Worm (Caenorhabditis elegans) whole organism, L4 larva: ENCODE results near the gene shc-2.

Source experiments
- F10B5.3 ChIP-seq: sonication (generic microtip); optimal IDR thresholded peaks from 2 replicates; lab custom pipeline; 2016; ENCODE audit warnings: mild to moderate bottlenecking, missing genetic modification characterization, missing compliant biosample characterization
- F37D6.2 ChIP-seq: sonication (generic microtip); optimal IDR thresholded peaks from 2 replicates; lab custom pipeline; 2016; ENCODE audit warnings: mild to moderate bottlenecking, missing genetic modification characterization, missing compliant biosample characterization
- T20F7.1 ChIP-seq: fragments of 200-800 bp; sonication (Bioruptor generic); optimal IDR thresholded peaks from 2 replicates; lab custom pipeline; 2018; ENCODE audit warnings: mild to moderate bottlenecking, missing genetic modification characterization, missing compliant biosample characterization
- T26A8.4 ChIP-seq: fragments of 200-800 bp; sonication (Bioruptor generic); IDR thresholded peaks from 2 replicates; pipeline ENCODE4 v1.3.6; 2022; ENCODE audit warnings: missing genetic modification characterization, missing compliant biosample characterization
- ZK337.2 ChIP-seq: fragments of 200-800 bp; sonication (Bioruptor generic); IDR thresholded peaks from 2 replicates; pipeline ENCODE4 v1.3.6; 2022; ENCODE audit warnings: missing genetic modification reagents, missing genetic modification characterization, missing compliant biosample characterization
- aha-1 ChIP-seq: fragments of 150-350 bp; peaks from one replicate; lab custom pipeline; 2014; ENCODE audit warnings: missing biosample characterization, missing genetic modification characterization
- aly-2 ChIP-seq: sonication (generic microtip); optimal IDR thresholded peaks from 2 replicates; lab custom pipeline; 2018; ENCODE audit warnings: missing biosample characterization, missing genetic modification characterization
- ama-1 ChIP-seq: fragments of 150-350 bp; optimal IDR thresholded peaks from 2 replicates; lab custom pipeline; 2014; ENCODE audit warnings: inconsistent platforms, mixed read lengths
- ceh-32 ChIP-seq: sonication (generic microtip); optimal IDR thresholded peaks from 2 replicates; lab custom pipeline; 2016; ENCODE audit warnings: mild to moderate bottlenecking, missing genetic modification characterization, missing compliant biosample characterization; ENCODE audit not compliant: poor library complexity
- ceh-44 ChIP-seq: fragments of 200-800 bp; sonication (Bioruptor generic); IDR thresholded peaks from 2 replicates; pipeline ENCODE4 v1.3.6; 2022; ENCODE audit warnings: missing genetic modification reagents, missing genetic modification characterization, missing compliant biosample characterization
- cey-2 ChIP-seq: sonication (generic microtip); optimal IDR thresholded peaks from 3 replicates; lab custom pipeline; 2017; ENCODE audit warnings: missing genetic modification characterization, mild to moderate bottlenecking, missing compliant biosample characterization, antibody characterized with exemption, borderline replicate concordance; ENCODE audit not compliant: insufficient read depth
- daf-16 ChIP-seq, 3 experiments: sonication (generic microtip); optimal IDR thresholded peaks; 2 replicates each; lab custom pipeline; 2016 to 2017; ENCODE audit warnings: missing genetic modification characterization in 3 of 3, missing genetic modification reagents in 3 of 3, mild to moderate bottlenecking in 2 of 3, missing compliant biosample characterization in 2 of 3, missing biosample characterization in 1 of 3, moderate library complexity in 1 of 3
- dmd-6 ChIP-seq: fragments of 200-800 bp; sonication (Bioruptor generic); IDR thresholded peaks from 2 replicates; pipeline ENCODE4 v1.3.6; 2022; ENCODE audit warnings: missing genetic modification reagents, missing genetic modification characterization, missing compliant biosample characterization
- dmd-9 ChIP-seq: fragments of 200-800 bp; sonication (Bioruptor generic); IDR thresholded peaks from 2 replicates; pipeline ENCODE4 v1.3.6; 2022; ENCODE audit warnings: missing genetic modification reagents, missing genetic modification characterization, missing compliant biosample characterization
- dve-1 ChIP-seq: sonication (generic microtip); optimal IDR thresholded peaks from 2 replicates; lab custom pipeline; 2017; ENCODE audit warnings: antibody characterized with exemption, mild to moderate bottlenecking, missing genetic modification characterization, missing compliant biosample characterization; ENCODE audit not compliant: insufficient read depth
- hlh-11 ChIP-seq: fragments of 200-800 bp; sonication (Bioruptor generic); optimal IDR thresholded peaks from 2 replicates; lab custom pipeline; 2018; ENCODE audit warnings: mild to moderate bottlenecking, missing genetic modification characterization, missing compliant biosample characterization
- hlh-30 ChIP-seq: sonication (generic microtip); optimal IDR thresholded peaks from 2 replicates; lab custom pipeline; 2017; ENCODE audit warnings: antibody characterized with exemption, mild to moderate bottlenecking, missing genetic modification characterization, missing compliant biosample characterization; ENCODE audit not compliant: insufficient read depth
- hmg-1.1 ChIP-seq: fragments of 200-800 bp; sonication (Bioruptor generic); IDR thresholded peaks from 2 replicates; pipeline ENCODE4 v1.3.6; 2022; ENCODE audit warnings: missing genetic modification reagents, missing genetic modification characterization, missing compliant biosample characterization
- jun-1 ChIP-seq: fragments of 150-350 bp; optimal IDR thresholded peaks from 2 replicates; lab custom pipeline; 2014; ENCODE audit warnings: missing biosample characterization, missing genetic modification reagents, missing genetic modification characterization
- lin-1 ChIP-seq: fragments of 200-800 bp; sonication (Bioruptor generic); IDR thresholded peaks from 2 replicates; pipeline ENCODE4 v1.3.6; 2022; ENCODE audit warnings: missing genetic modification reagents, missing genetic modification characterization, missing compliant biosample characterization
- lin-38 ChIP-seq: fragments of 200-800 bp; sonication (Bioruptor generic); IDR thresholded peaks from 2 replicates; pipeline ENCODE4 v1.3.6; 2022; ENCODE audit warnings: missing genetic modification reagents, missing genetic modification characterization, missing compliant biosample characterization
- lir-3 ChIP-seq: sonication (generic microtip); optimal IDR thresholded peaks from 2 replicates; lab custom pipeline; 2016; ENCODE audit warnings: mild to moderate bottlenecking, missing genetic modification characterization, missing compliant biosample characterization
- mdl-1 ChIP-seq, 2 experiments: fragments of 150-350 bp in 1 of 2; sonication (generic microtip) in 1 of 2; optimal IDR thresholded peaks; 2 replicates each; lab custom pipeline; 2014 to 2017; ENCODE audit warnings: missing biosample characterization in 2 of 2, missing genetic modification characterization in 2 of 2
- nhr-237 ChIP-seq: sonication (generic microtip); optimal IDR thresholded peaks from 2 replicates; lab custom pipeline; 2017; ENCODE audit warnings: missing biosample characterization, missing genetic modification characterization
- nhr-41 ChIP-seq: fragments of 200-800 bp; sonication (Bioruptor generic); IDR thresholded peaks from 2 replicates; pipeline ENCODE4 v1.3.6; 2022; ENCODE audit warnings: missing genetic modification reagents, missing genetic modification characterization, missing compliant biosample characterization
- nhr-42 ChIP-seq: fragments of 200-800 bp; sonication (Bioruptor generic); IDR thresholded peaks from 2 replicates; pipeline ENCODE4 v1.3.6; 2022; ENCODE audit warnings: missing genetic modification characterization, missing compliant biosample characterization
- nhr-48 ChIP-seq: sonication (generic microtip); optimal IDR thresholded peaks from 2 replicates; lab custom pipeline; 2016; ENCODE audit warnings: mild to moderate bottlenecking, missing genetic modification characterization, missing compliant biosample characterization
- nhr-77 ChIP-seq: fragments of 150-350 bp; optimal IDR thresholded peaks from 2 replicates; lab custom pipeline; 2014; ENCODE audit warnings: missing biosample characterization, missing genetic modification characterization
- pqm-1 ChIP-seq: sonication (generic microtip); optimal IDR thresholded peaks from 2 replicates; lab custom pipeline; 2017; ENCODE audit warnings: missing biosample characterization, missing genetic modification characterization
- rbr-2 ChIP-seq: sonication (generic microtip); optimal IDR thresholded peaks from 2 replicates; lab custom pipeline; 2016; ENCODE audit warnings: missing genotype, missing genetic modification characterization, missing compliant biosample characterization
- saeg-2 ChIP-seq: fragments of 200-800 bp; sonication (Bioruptor generic); IDR thresholded peaks from 2 replicates; pipeline ENCODE4 v1.3.6; 2022; ENCODE audit warnings: missing genetic modification reagents, missing genetic modification characterization, missing compliant biosample characterization
- set-16 ChIP-seq: fragments of 200-800 bp; sonication (Bioruptor generic); IDR thresholded peaks from 2 replicates; pipeline ENCODE4 v1.3.6; 2022; ENCODE audit warnings: missing genetic modification reagents, missing genetic modification characterization, missing compliant biosample characterization
- spr-1 ChIP-seq: sonication (generic microtip); optimal IDR thresholded peaks from 2 replicates; lab custom pipeline; 2016; ENCODE audit warnings: mild to moderate bottlenecking, missing genetic modification characterization, missing compliant biosample characterization
- spr-3 ChIP-seq: fragments of 200-800 bp; sonication (Bioruptor generic); optimal IDR thresholded peaks from 2 replicates; lab custom pipeline; 2018; ENCODE audit warnings: mild to moderate bottlenecking, missing genetic modification characterization, missing compliant biosample characterization
- tag-97 ChIP-seq: fragments of 200-800 bp; sonication (Bioruptor generic); IDR thresholded peaks from 2 replicates; pipeline ENCODE4 v1.3.6; 2022; ENCODE audit warnings: missing genetic modification characterization, missing compliant biosample characterization
- zag-1 ChIP-seq: fragments of 150-350 bp; optimal IDR thresholded peaks from 2 replicates; lab custom pipeline; 2014; ENCODE audit warnings: missing biosample characterization, missing genetic modification characterization
- zfp-2 ChIP-seq: sonication (generic microtip); optimal IDR thresholded peaks from 2 replicates; lab custom pipeline; 2016; ENCODE audit warnings: mild to moderate bottlenecking, missing genetic modification characterization, missing compliant biosample characterization
- zip-2 ChIP-seq: fragments of 150-350 bp; optimal IDR thresholded peaks from 2 replicates; lab custom pipeline; 2014; ENCODE audit warnings: missing biosample characterization, missing genetic modification characterization
- ztf-11 ChIP-seq: fragments of 150-350 bp; optimal IDR thresholded peaks from 2 replicates; lab custom pipeline; 2014; ENCODE audit warnings: missing biosample characterization, missing genetic modification characterization

shc-2 gene

DNA sequence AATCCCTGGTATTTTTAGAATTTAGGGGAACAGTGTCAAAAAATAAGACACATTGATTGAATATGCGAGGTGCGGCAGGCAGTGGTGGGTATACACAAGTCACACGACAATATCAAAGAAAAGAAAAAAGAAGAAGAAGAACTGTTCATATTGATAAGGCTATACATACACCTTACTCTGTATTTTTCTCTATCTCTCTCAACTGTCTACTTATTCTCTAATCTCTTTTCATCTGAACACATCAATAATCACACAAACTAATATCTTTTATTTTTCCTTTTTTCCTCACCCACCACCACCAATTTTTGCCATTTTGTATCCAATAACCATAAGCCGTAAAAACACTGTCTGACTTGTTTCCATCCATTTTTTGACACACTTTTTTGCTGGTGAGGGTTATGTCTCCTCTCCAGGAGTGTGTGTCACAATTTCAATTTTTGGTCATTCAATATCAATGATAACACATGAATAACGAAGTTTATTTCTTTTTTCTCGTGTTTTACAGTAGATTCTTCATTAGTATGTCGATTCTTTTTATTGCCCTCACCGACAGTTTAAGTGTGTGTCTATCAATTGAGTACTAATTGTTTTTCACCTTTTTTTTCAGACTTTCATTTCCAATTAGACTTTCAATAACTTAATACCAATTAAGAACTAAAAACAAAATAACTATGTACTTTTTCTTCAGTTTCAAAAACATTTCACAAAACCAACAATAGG is 50.6 kb downstream of the shc-2 start (continued):
- no peak for TF ChIP-seq aly-2 (tag; lab: Kevin White, UChicago)
- TF ChIP-seq jun-1 (tag; lab: Kevin White, UChicago) = no peak
- no peak for TF ChIP-seq ztf-11 (tag; lab: Kevin White, UChicago)
- no peak for TF ChIP-seq saeg-2
- TF ChIP-seq lin-38 (GFP tag; lab: Robert Waterston, UW) = no peak
- no peak for TF ChIP-seq set-16 (GFP tag; lab: Robert Waterston, UW)
- no peak for TF ChIP-seq nhr-42 (GFP tag; lab: Robert Waterston, UW)
- TF ChIP-seq tag-97 (GFP tag; lab: Robert Waterston, UW) = no peak
- TF ChIP-seq pqm-1 = peak; percentile 44
- TF ChIP-seq T20F7.1 (GFP tag; lab: Kevin White, UChicago) = peak; percentile 65
- TF ChIP-seq ceh-44 = no peak
- no peak for TF ChIP-seq spr-1 (tag; lab: Kevin White, UChicago)
- TF ChIP-seq rbr-2 = no peak
- no peak for TF ChIP-seq spr-3 (GFP tag; lab: Kevin White, UChicago)
- TF ChIP-seq lir-3 (tag; lab: Kevin White, UChicago) = no peak
- no peak for TF ChIP-seq nhr-41
- peak; percentile 54; the same call in 1 of the 2 replicates for TF ChIP-seq lin-1
- TF ChIP-seq mdl-1 (tag; optimal IDR thresholded peaks at IDR 0.05; lab: Kevin White, UChicago) = peak in 1 of 2 experiments; percentile 42
- TF ChIP-seq F10B5.3 (tag; lab: Kevin White, UChicago) = no peak
- peak; percentile 81 for TF ChIP-seq dmd-6 (GFP tag; lab: Robert Waterston, UW)
- TF ChIP-seq F37D6.2 = no peak
- TF ChIP-seq zfp-2 (tag; lab: Kevin White, UChicago) = no peak

DNA sequence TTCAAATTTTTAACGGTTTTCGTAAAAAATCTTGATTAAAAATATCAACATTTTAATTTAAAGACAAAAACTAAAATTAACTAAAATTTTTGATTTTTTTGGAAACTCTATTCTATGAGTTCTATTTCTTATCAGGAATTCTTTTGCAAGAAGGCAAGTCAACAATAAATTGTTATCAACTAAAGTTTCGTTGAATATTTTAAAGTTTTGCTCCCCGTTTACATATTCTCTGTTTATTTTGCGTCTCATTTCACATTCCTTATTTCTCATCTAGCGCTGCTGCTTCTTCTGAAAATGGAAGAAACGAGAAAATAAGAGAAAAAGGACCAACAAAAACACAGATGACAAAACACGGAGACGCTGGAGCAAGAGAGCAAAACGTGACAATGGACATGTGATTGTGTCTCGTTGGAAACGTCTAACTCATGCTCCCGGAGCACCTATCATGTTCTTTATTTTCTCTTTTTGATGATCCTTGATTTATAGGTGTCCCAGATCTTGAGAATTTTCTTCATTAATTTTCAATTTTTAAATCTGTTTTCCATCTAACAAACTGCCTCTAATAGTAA is 51.6 kb downstream of the shc-2 start:
- TF ChIP-seq set-16 (GFP tag; lab: Robert Waterston, UW) = no peak
- TF ChIP-seq aha-1 (tag; lab: Kevin White, UChicago) = peak; percentile 14
- TF ChIP-seq mdl-1 (tag; optimal IDR thresholded peaks at IDR 0.05; lab: Kevin White, UChicago) = peak in 1 of 2 experiments; percentile 49
- TF ChIP-seq hmg-1.1 (GFP tag; lab: Robert Waterston, UW) = 0 out of 2 replicates have a peak, but pooled peaks have one; percentile 8
- TF ChIP-seq zag-1 (tag; lab: Kevin White, UChicago) = no peak
- no peak for TF ChIP-seq nhr-48
- TF ChIP-seq hlh-11 (tag; lab: Kevin White, UChicago) = peak; percentile 36
- no peak for TF ChIP-seq rbr-2
- TF ChIP-seq ceh-32 (tag; lab: Kevin White, UChicago) = no peak
- TF ChIP-seq zip-2 (tag; lab: Kevin White, UChicago) = no peak
- TF ChIP-seq hlh-30 (tag; lab: Kevin White, UChicago) = peak; percentile 81
- no peak for TF ChIP-seq daf-16 (GFP tag; optimal IDR thresholded peaks at IDR 0.05; lab: Kevin White, UChicago)
- peak; percentile 61 for TF ChIP-seq daf-16 (tag; optimal IDR thresholded peaks at IDR 0.05; lab: Kevin White, UChicago)
- no peak for TF ChIP-seq ama-1 (lab: Kevin White, UChicago)
- TF ChIP-seq nhr-77 = no peak
- no peak for TF ChIP-seq ZK337.2
- no peak for TF ChIP-seq dmd-9 (GFP tag; lab: Robert Waterston, UW)
- TF ChIP-seq nhr-237 = no peak
- peak; percentile 8 for TF ChIP-seq dve-1
- TF ChIP-seq T26A8.4 (GFP tag; lab: Robert Waterston, UW) = no peak
- TF ChIP-seq cey-2 = no peak
- no peak for TF ChIP-seq ztf-11 (tag; lab: Kevin White, UChicago)
